Fruit fly (Drosophila melanogaster) whole organism, adult: ENCODE measurements around the gene CG11095.

ENCODE experiments used
- CG11617 ChIP-seq: fragments of 200-800 bp; sonication (Bioruptor generic); optimal IDR thresholded peaks from 2 replicates; lab custom pipeline; 2017; ENCODE audit warnings: mild to moderate bottlenecking, missing biosample characterization, missing genetic modification reagents, missing genetic modification characterization
- CG5204 ChIP-seq: fragments of 200-800 bp; sonication (Bioruptor generic); optimal IDR thresholded peaks from 2 replicates; lab custom pipeline; 2016; ENCODE audit warnings: missing biosample characterization, missing genetic modification characterization
- ovo ChIP-seq: fragments of 200-800 bp; sonication (Bioruptor generic); optimal IDR thresholded peaks from 2 replicates; lab custom pipeline; 2016; ENCODE audit warnings: missing biosample characterization, missing genetic modification characterization
- pad ChIP-seq: fragments of 200-800 bp; sonication (Bioruptor generic); optimal IDR thresholded peaks from 3 replicates; lab custom pipeline; 2017; ENCODE audit warnings: missing biosample characterization, missing genetic modification characterization, mild to moderate bottlenecking, moderate library complexity, missing genetic modification reagents

dm6 chrX:13804398-13804797, 7.1 kb upstream of the CG11095 start:
- no peak for TF ChIP-seq pad (GFP tag; lab: Kevin White, UChicago)
- TF ChIP-seq ovo (GFP tag; lab: Kevin White, UChicago) = no peak
- TF ChIP-seq CG11617 = no peak
- TF ChIP-seq CG5204 = no peak
